Fruit fly (Drosophila melanogaster): Measurements from ENCODE around the gene Myb.

dm6 chrX:15888763-15889162, 31.1 kb upstream of the Myb start:
- no peak for TF ChIP-seq pan (optimal IDR thresholded peaks at IDR 0.05)
- TF ChIP-seq Dfd (GFP tag; optimal IDR thresholded peaks at IDR 0.05) = no peak
- TF ChIP-seq br (GFP tag; optimal IDR thresholded peaks at IDR 0.05) = no peak
- TF ChIP-seq CG32264 (GFP tag; optimal IDR thresholded peaks at IDR 0.05) = no peak
- no peak for TF ChIP-seq Vsx2 (GFP tag; optimal IDR thresholded peaks at IDR 0.05; ENCODE audit: partially characterized antibody)
- no peak for TF ChIP-seq usp (GFP tag; optimal IDR thresholded peaks at IDR 0.05)
- no peak for TF ChIP-seq HLH106 (tag; optimal IDR thresholded peaks at IDR 0.05)
- TF ChIP-seq Abd-B (GFP tag; optimal IDR thresholded peaks at IDR 0.05) = no peak
- TF ChIP-seq Myc (optimal IDR thresholded peaks at IDR 0.05) = no peak
- TF ChIP-seq brk (GFP tag; optimal IDR thresholded peaks at IDR 0.05) = no peak

All from whole organism, wandering third instar larva.